Worm (Caenorhabditis elegans) whole organism, L4/young adult: ENCODE results near the gene rbm-26.

Experiments used
- W03F9.2 ChIP-seq: fragments of 150-350 bp; optimal IDR thresholded peaks from 2 replicates; lab custom pipeline; 2014; ENCODE audit warnings: missing biosample characterization, missing genetic modification characterization
- dao-5 ChIP-seq: sonication (generic microtip); optimal IDR thresholded peaks from 2 replicates; lab custom pipeline; 2016; ENCODE audit warnings: missing genotype, missing genetic modification characterization, moderate library complexity, missing compliant biosample characterization
- him-1 ChIP-seq: sonication (generic microtip); optimal IDR thresholded peaks from 2 replicates; lab custom pipeline; 2016; ENCODE audit warnings: missing genotype, missing genetic modification reagents, missing genetic modification characterization, missing compliant biosample characterization

- TF ChIP-seq him-1 (tag; lab: Kevin White, UChicago) (no peak), dao-5 (tag; lab: Kevin White, UChicago) (no peak), W03F9.2 (no peak)
These were observed 39.2 kb downstream of the rbm-26 start for ce11 chrIII:5750503-5750902.
